Worm (Caenorhabditis elegans): ENCODE measurements around the gene alh-10.
A peak's percentile ranks its signal among the peaks of the same experiment; 100 is the strongest.

alh-10 gene

DNA sequence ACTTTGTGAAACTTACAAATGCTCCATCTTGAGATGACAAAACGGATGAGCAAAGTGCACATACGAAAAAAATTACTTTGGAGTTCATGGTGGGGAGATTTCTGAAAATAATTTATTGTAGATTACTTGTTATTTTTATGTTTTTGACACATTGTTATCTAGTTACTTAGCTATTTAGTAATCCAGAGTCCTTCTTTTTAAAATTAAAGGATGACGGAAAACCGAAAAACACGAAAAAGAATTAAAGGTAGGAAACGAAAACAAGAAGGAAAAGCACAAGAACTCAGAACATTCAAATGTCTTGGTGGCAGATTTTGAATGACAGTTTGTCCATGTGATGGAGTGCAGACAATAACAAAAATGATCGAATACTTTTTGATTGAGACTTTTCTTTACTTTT, 26.5 kb downstream of the alh-10 start, which contains the start of gene hen-1:
TSS of gene hen-1 (minus strand) at position 101 of the 400 bp plus-strand sequence.
- TF ChIP-seq elt-1 (tag; optimal IDR thresholded peaks at IDR 0.05; ENCODE audit: borderline replicate concordance, insufficient read depth) (no peak), ceh-83 (GFP tag; optimal IDR thresholded peaks at IDR 0.05) (no peak)

DNA sequence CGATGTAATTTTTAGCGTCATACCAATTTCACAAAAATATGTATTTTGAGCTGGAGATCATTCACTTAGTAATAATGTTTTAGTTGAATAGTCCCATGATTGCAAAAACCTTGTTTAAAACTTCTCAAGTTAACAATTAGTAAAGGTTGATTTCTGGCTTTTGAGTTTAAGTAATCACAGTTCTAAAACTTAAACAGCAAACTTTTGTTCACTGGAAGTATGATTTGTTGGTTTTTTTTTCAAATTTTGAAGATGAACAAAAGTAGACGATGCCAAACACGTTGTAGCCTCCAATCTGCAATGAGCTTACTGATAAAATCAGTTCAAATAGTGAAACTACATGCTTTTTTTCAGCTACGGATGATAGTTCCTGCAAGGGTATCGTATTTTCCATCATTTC, 30.9 kb downstream of the alh-10 start, which contains the start of gene C36B7.1:
TSS of gene C36B7.1 (plus strand) at position 301 of the 400 bp plus-strand sequence.
- TF ChIP-seq sem-2 (GFP tag; optimal IDR thresholded peaks at IDR 0.05) (no peak), nhr-2 (tag; optimal IDR thresholded peaks at IDR 0.05) (no peak), mep-1 (tag; optimal IDR thresholded peaks at IDR 0.05) (no peak), lsy-2 (tag; optimal IDR thresholded peaks at IDR 0.05) (no peak), nhr-12 (tag; optimal IDR thresholded peaks at IDR 0.05) (no peak), pha-4 (tag; optimal IDR thresholded peaks at IDR 0.05) (no peak), mab-5 (tag; optimal IDR thresholded peaks at IDR 0.05) (no peak), nhr-28 (tag; optimal IDR thresholded peaks at IDR 0.05) (no peak), nhr-237 (tag; optimal IDR thresholded peaks at IDR 0.05) (no peak), ztf-11 (tag; optimal IDR thresholded peaks at IDR 0.05) (no peak), bed-3 (GFP tag; optimal IDR thresholded peaks at IDR 0.05) (no peak), lin-13 (tag; optimal IDR thresholded peaks at IDR 0.05) (no peak), zip-8 (tag; optimal IDR thresholded peaks at IDR 0.05) (no peak), flh-1 (GFP tag; optimal IDR thresholded peaks at IDR 0.05) (no peak), lin-32 (GFP tag; optimal IDR thresholded peaks at IDR 0.05) (no peak), sptf-1 (tag; optimal IDR thresholded peaks at IDR 0.05) (no peak), ces-1 (GFP tag; optimal IDR thresholded peaks at IDR 0.05) (no peak), tbx-8 (GFP tag; optimal IDR thresholded peaks at IDR 0.05) (no peak), snpc-4 (tag; optimal IDR thresholded peaks at IDR 0.05) (no peak), ceh-39 (tag; optimal IDR thresholded peaks at IDR 0.05) (no peak)

ce11 chrX:7106103-7106502, 37.3 kb downstream of the alh-10 start, which contains the start of gene C36B7.2:
C36B7.2 (plus strand) TSS chrX:7106403.
- TF ChIP-seq pha-4 (tag; optimal IDR thresholded peaks at IDR 0.05): no peak
- TF ChIP-seq cnd-1 (tag; optimal IDR thresholded peaks at IDR 0.05): no peak
- TF ChIP-seq ceh-83 (GFP tag; optimal IDR thresholded peaks at IDR 0.05): no peak
- TF ChIP-seq zip-8 (tag; optimal IDR thresholded peaks at IDR 0.05): no peak
- TF ChIP-seq elt-3 (tag; optimal IDR thresholded peaks at IDR 0.05): no peak
- TF ChIP-seq unc-120 (tag; optimal IDR thresholded peaks at IDR 0.05; ENCODE audit: poor library complexity, severe bottlenecking): no peak
- no peak for TF ChIP-seq blmp-1 (tag; optimal IDR thresholded peaks at IDR 0.05)
- TF ChIP-seq nhr-237 (tag; optimal IDR thresholded peaks at IDR 0.05): no peak
- TF ChIP-seq lin-32 (GFP tag; optimal IDR thresholded peaks at IDR 0.05): no peak
- TF ChIP-seq nhr-2 (tag; optimal IDR thresholded peaks at IDR 0.05): no peak
- no peak for TF ChIP-seq mep-1 (tag; optimal IDR thresholded peaks at IDR 0.05)
- no peak for TF ChIP-seq mab-5 (tag; optimal IDR thresholded peaks at IDR 0.05)
- TF ChIP-seq sptf-1 (tag; optimal IDR thresholded peaks at IDR 0.05): no peak
- no peak for TF ChIP-seq hlh-1 (tag; optimal IDR thresholded peaks at IDR 0.05)
- TF ChIP-seq tbx-8 (GFP tag; optimal IDR thresholded peaks at IDR 0.05): no peak
- TF ChIP-seq ceh-39 (tag; optimal IDR thresholded peaks at IDR 0.05): no peak
- TF ChIP-seq snpc-4 (tag; optimal IDR thresholded peaks at IDR 0.05): no peak
- no peak for TF ChIP-seq nhr-76 (tag; optimal IDR thresholded peaks at IDR 0.05)

ce11 chrX:7101477-7101876, 42.0 kb downstream of the alh-10 start, which contains the start of gene C36B7.3:
C36B7.3 (plus strand) TSS chrX:7101777.
- TF ChIP-seq nhr-237 (tag; optimal IDR thresholded peaks at IDR 0.05): no peak
- TF ChIP-seq sem-2 (GFP tag; optimal IDR thresholded peaks at IDR 0.05): no peak

DNA sequence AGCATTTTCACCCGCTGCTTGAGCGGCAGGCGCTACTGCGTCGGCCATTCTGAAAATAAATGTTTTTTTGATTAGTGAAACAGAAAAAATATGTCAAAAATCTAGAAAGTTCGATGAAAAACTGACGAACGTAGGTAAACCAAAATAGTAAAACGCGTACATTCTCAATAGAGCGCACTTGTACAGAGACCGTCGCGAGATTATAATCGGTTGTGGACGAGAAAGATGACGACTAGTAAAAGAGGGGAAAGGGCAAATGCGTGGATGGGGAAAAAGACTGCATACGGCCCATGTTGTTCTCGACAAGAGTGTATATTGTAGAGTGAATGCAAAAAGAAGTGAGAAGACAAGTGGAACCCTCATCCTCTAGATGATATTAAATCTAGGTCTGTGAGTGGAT, 43.2 kb downstream of the alh-10 start, which contains the start of gene C36B7.6:
TSS of gene C36B7.6 (minus strand) at position 49 of the 400 bp plus-strand sequence.
- TF ChIP-seq unc-62 (GFP tag; optimal IDR thresholded peaks at IDR 0.05): no peak
- TF ChIP-seq ceh-83 (GFP tag; optimal IDR thresholded peaks at IDR 0.05): no peak
- no peak for TF ChIP-seq pha-4 (tag; optimal IDR thresholded peaks at IDR 0.05)
- TF ChIP-seq ztf-11 (tag; optimal IDR thresholded peaks at IDR 0.05): no peak
- no peak for TF ChIP-seq ceh-43 (GFP tag; optimal IDR thresholded peaks at IDR 0.05)
- peak; percentile 50 for TF ChIP-seq nhr-2 (tag; optimal IDR thresholded peaks at IDR 0.05)
- TF ChIP-seq sptf-1 (tag; optimal IDR thresholded peaks at IDR 0.05): no peak
- peak; percentile 43 for TF ChIP-seq hlh-1 (tag; optimal IDR thresholded peaks at IDR 0.05)
- no peak for TF ChIP-seq flh-1 (GFP tag; optimal IDR thresholded peaks at IDR 0.05)
- no peak for TF ChIP-seq lin-32 (GFP tag; optimal IDR thresholded peaks at IDR 0.05)
- TF ChIP-seq elt-1 (tag; optimal IDR thresholded peaks at IDR 0.05; ENCODE audit: borderline replicate concordance, insufficient read depth): peak; percentile 20
- peak; percentile 42 for TF ChIP-seq ceh-39 (tag; optimal IDR thresholded peaks at IDR 0.05)
- TF ChIP-seq unc-120 (tag; optimal IDR thresholded peaks at IDR 0.05; ENCODE audit: poor library complexity, severe bottlenecking): no peak
- TF ChIP-seq mep-1 (tag; optimal IDR thresholded peaks at IDR 0.05): peak; percentile 58
- no peak for TF ChIP-seq nhr-28 (tag; optimal IDR thresholded peaks at IDR 0.05)
- TF ChIP-seq ces-1 (GFP tag; optimal IDR thresholded peaks at IDR 0.05): no peak
- TF ChIP-seq nhr-12 (tag; optimal IDR thresholded peaks at IDR 0.05): no peak
- TF ChIP-seq sem-2 (GFP tag; optimal IDR thresholded peaks at IDR 0.05): no peak
- TF ChIP-seq unc-39 (tag; optimal IDR thresholded peaks at IDR 0.05): no peak
- TF ChIP-seq M03D4.4 (tag; optimal IDR thresholded peaks at IDR 0.05): no peak
- TF ChIP-seq lin-13 (tag; optimal IDR thresholded peaks at IDR 0.05): peak; percentile 41
- TF ChIP-seq bed-3 (GFP tag; optimal IDR thresholded peaks at IDR 0.05): no peak
- TF ChIP-seq drap-1 (GFP tag; optimal IDR thresholded peaks at IDR 0.05): no peak
- TF ChIP-seq zip-8 (tag; optimal IDR thresholded peaks at IDR 0.05): no peak
- no peak for TF ChIP-seq elt-3 (tag; optimal IDR thresholded peaks at IDR 0.05)
- TF ChIP-seq cnd-1 (tag; optimal IDR thresholded peaks at IDR 0.05): no peak
- no peak for TF ChIP-seq blmp-1 (tag; optimal IDR thresholded peaks at IDR 0.05)
- TF ChIP-seq tbx-8 (GFP tag; optimal IDR thresholded peaks at IDR 0.05): no peak
- TF ChIP-seq snpc-4 (tag; optimal IDR thresholded peaks at IDR 0.05): no peak
- TF ChIP-seq ham-2 (GFP tag; optimal IDR thresholded peaks at IDR 0.05): no peak
- no peak for TF ChIP-seq mab-5 (tag; optimal IDR thresholded peaks at IDR 0.05)
- no peak for TF ChIP-seq nhr-237 (tag; optimal IDR thresholded peaks at IDR 0.05)
- TF ChIP-seq nhr-76 (tag; optimal IDR thresholded peaks at IDR 0.05): no peak
- TF ChIP-seq lsy-2 (tag; optimal IDR thresholded peaks at IDR 0.05): no peak
- TF ChIP-seq mls-2 (tag; optimal IDR thresholded peaks at IDR 0.05): no peak
